Worm (Caenorhabditis elegans) whole organism, midembryonic: ENCODE results near the gene Y55F3C.17.

ENCODE experiments used
- cog-1 ChIP-seq: sonication (generic microtip); optimal IDR thresholded peaks from 2 replicates; lab custom pipeline; 2016; ENCODE audit warnings: missing genetic modification characterization, missing compliant biosample characterization
- klf-2 ChIP-seq: fragments of 200-800 bp; sonication (Bioruptor generic); conservative IDR thresholded peaks from 2 replicates; pipeline ENCODE4 v1.3.6; 2022; ENCODE audit warnings: missing genetic modification reagents, missing genetic modification characterization, missing compliant biosample characterization
- med-1 ChIP-seq: sonication (generic microtip); optimal IDR thresholded peaks from 2 replicates; lab custom pipeline; 2017; ENCODE audit warnings: missing genetic modification characterization, mild to moderate bottlenecking, missing compliant biosample characterization, antibody characterized with exemption, missing genetic modification reagents; ENCODE audit not compliant: insufficient read depth
- ref-1 ChIP-seq: fragments of 200-800 bp; sonication (Bioruptor generic); conservative IDR thresholded peaks from 2 replicates; pipeline ENCODE4 v1.3.6; 2022; ENCODE audit warnings: missing genetic modification reagents, missing genetic modification characterization, missing compliant biosample characterization
- tab-1 ChIP-seq: fragments of 200-800 bp; sonication (Bioruptor generic); IDR thresholded peaks from 2 replicates; pipeline ENCODE4 v1.3.6; 2022; ENCODE audit warnings: missing genetic modification characterization, missing compliant biosample characterization
- ztf-23 ChIP-seq: fragments of 200-800 bp; sonication (Bioruptor generic); IDR thresholded peaks from 2 replicates; pipeline ENCODE4 v1.3.6; 2022; ENCODE audit warnings: missing genetic modification reagents, missing genetic modification characterization, missing compliant biosample characterization
- ztf-29 ChIP-seq: fragments of 200-800 bp; sonication (Bioruptor generic); IDR thresholded peaks from 2 replicates; pipeline ENCODE4 v1.3.6; 2022; ENCODE audit warnings: missing genetic modification reagents, missing genetic modification characterization, missing compliant biosample characterization

DNA sequence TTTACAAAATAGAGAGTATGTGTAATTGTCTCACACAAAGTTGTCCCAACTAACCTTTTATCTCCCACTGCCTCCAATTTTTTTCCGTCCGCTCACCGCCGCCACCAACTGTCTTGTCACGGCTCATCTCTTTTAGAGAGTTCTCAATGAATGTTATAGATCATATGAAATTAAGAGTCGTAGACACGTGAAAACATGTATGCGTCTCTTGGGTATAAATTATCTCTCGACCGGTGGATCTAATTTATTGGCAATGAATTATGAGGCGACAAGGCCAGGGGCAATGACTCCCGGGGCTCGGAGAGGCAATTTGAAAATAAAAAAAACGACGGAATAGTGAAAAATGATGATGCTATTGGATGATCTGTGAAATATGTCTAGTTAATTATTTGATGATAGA, 42.5 kb upstream of the Y55F3C.17 start:
- TF ChIP-seq ref-1 (GFP tag; lab: Robert Waterston, UW) (no peak), ztf-23 (GFP tag; lab: Robert Waterston, UW) (no peak), med-1 (GFP tag; lab: Kevin White, UChicago) (no peak), ztf-29 (GFP tag; lab: Robert Waterston, UW) (no peak), cog-1 (tag; lab: Kevin White, UChicago) (no peak), tab-1 (no peak), klf-2 (GFP tag; lab: Robert Waterston, UW) (no peak)
